Fruit fly (Drosophila melanogaster) whole organism: Measurements from ENCODE around the gene CG13676.

Experiments
- CG8478 ChIP-seq: fragments of >200 bp; optimal IDR thresholded peaks from 2 replicates; lab custom pipeline; 2018; ENCODE audit warnings: inconsistent platforms
- Dll ChIP-seq: fragments of >200 bp; optimal IDR thresholded peaks from 2 replicates; lab custom pipeline; 2017
- EcR ChIP-seq, 2 experiments: fragments of >200 bp; optimal IDR thresholded peaks; 2 replicates each; lab custom pipeline; 2017; ENCODE audit warnings: missing biosample characterization in 2 of 2, missing genetic modification characterization in 2 of 2, missing genetic modification reagents in 2 of 2
- pan ChIP-seq: fragments of >200 bp; optimal IDR thresholded peaks from 2 replicates; lab custom pipeline; 2017
- psq ChIP-seq: fragments of >200 bp; optimal IDR thresholded peaks from 2 replicates; lab custom pipeline; 2017
- usp ChIP-seq: fragments of >200 bp; optimal IDR thresholded peaks from 2 replicates; lab custom pipeline; 2017; ENCODE audit warnings: missing biosample characterization, missing genetic modification characterization, mixed read lengths

Gene CG13676

dm6 chr3L:8151727-8152199, at the start of gene CG13676:
CG13676 (minus strand) TSS chr3L:8151813.
- no peak for TF ChIP-seq pan (lab: Kevin White, UChicago)
- TF ChIP-seq usp (GFP tag; lab: Kevin White, UChicago): no peak
- TF ChIP-seq psq (lab: Kevin White, UChicago): no peak
- no peak for TF ChIP-seq Dll (lab: Kevin White, UChicago)
- TF ChIP-seq EcR (GFP tag; optimal IDR thresholded peaks at IDR 0.05; lab: Kevin White, UChicago): no peak
- TF ChIP-seq CG8478 (lab: Kevin White, UChicago): no peak

DNA sequence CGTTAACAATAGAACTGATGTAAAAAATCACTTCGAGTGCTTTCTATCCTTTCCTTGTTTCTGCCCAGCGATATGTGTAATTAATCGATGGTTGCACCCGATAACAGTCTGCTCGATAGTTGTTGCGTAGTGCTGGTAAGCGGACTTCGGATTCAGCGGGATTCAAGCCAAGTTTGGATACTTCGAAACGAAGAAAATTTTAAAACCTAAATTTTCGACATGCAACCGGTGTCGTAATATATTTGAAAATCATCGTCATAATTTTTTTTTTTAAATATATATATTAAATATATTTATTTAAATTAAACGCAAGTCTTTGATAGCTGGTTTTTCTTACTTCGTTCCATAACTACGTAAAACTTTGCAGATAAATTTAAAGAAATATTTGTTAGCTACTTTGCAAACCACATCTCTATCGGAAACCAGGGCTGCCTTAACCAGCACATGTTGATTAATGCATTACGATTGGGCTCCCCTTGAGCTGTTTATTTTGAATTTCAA, 46.2 kb upstream of the CG13676 start, which contains the start of the genes UbcE2M and Dhps:
TSS of gene UbcE2M (minus strand) at position 209 of the 501 bp plus-strand sequence.
TSS of gene Dhps (plus strand) at position 429 of the 501 bp plus-strand sequence.
- TF ChIP-seq Dll (lab: Kevin White, UChicago) (no peak), CG8478 (lab: Kevin White, UChicago) (no peak), psq (lab: Kevin White, UChicago) (no peak), usp (GFP tag; lab: Kevin White, UChicago) (no peak), EcR (GFP tag; optimal IDR thresholded peaks at IDR 0.05; lab: Kevin White, UChicago) (no peak), pan (lab: Kevin White, UChicago) (no peak)

- TF ChIP-seq CG8478 (lab: Kevin White, UChicago) (no peak), Dll (lab: Kevin White, UChicago) (no peak), EcR (GFP tag; optimal IDR thresholded peaks at IDR 0.05; lab: Kevin White, UChicago) (no peak), usp (GFP tag; lab: Kevin White, UChicago) (no peak), psq (lab: Kevin White, UChicago) (no peak), pan (lab: Kevin White, UChicago) (no peak)
Observed at dm6 chr3L:8193016-8193415, 41.4 kb upstream of the CG13676 start, which contains the start of gene CG7387. CG7387 (minus strand) TSS chr3L:8193116.

- no peak for TF ChIP-seq EcR (GFP tag; optimal IDR thresholded peaks at IDR 0.05; lab: Kevin White, UChicago)
- no peak for TF ChIP-seq psq (lab: Kevin White, UChicago)
Observed at dm6 chr3L:8191042-8191613, 39.5 kb upstream of the CG13676 start, which contains the start of gene MED24. MED24 (plus strand) TSS chr3L:8191270.

DNA sequence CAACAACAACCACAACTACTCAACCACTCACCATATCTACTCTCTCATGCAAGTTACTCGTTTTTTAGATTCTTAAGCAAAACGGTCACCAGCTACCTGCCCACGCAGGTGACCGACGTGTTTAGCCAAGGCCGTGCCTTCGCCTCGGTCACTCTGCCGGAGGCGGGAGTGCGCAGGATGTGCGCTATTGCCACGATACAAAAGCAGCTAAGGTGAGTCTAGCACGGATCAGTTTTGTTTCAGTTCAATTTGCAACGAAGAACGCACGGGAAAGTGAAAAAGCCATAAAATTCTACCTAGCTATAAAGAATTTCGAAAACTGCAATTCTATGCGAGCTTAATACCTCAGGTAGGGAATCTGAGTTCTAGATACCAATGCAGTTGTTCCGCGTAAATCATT, 37.6 kb upstream of the CG13676 start:
- no peak for TF ChIP-seq CG8478 (lab: Kevin White, UChicago)
- TF ChIP-seq Dll (lab: Kevin White, UChicago): no peak
- no peak for TF ChIP-seq pan (lab: Kevin White, UChicago)
- TF ChIP-seq EcR (GFP tag; optimal IDR thresholded peaks at IDR 0.05; lab: Kevin White, UChicago): no peak
- TF ChIP-seq psq (lab: Kevin White, UChicago): no peak
- no peak for TF ChIP-seq usp (GFP tag; lab: Kevin White, UChicago)

- TF ChIP-seq Dll (lab: Kevin White, UChicago) (no peak), CG8478 (lab: Kevin White, UChicago) (no peak), pan (lab: Kevin White, UChicago) (no peak), EcR (GFP tag; optimal IDR thresholded peaks at IDR 0.05; lab: Kevin White, UChicago) (no peak), usp (GFP tag; lab: Kevin White, UChicago) (no peak), psq (lab: Kevin White, UChicago) (no peak)
Observed at dm6 chr3L:8187397-8187811, 35.8 kb upstream of the CG13676 start.

DNA sequence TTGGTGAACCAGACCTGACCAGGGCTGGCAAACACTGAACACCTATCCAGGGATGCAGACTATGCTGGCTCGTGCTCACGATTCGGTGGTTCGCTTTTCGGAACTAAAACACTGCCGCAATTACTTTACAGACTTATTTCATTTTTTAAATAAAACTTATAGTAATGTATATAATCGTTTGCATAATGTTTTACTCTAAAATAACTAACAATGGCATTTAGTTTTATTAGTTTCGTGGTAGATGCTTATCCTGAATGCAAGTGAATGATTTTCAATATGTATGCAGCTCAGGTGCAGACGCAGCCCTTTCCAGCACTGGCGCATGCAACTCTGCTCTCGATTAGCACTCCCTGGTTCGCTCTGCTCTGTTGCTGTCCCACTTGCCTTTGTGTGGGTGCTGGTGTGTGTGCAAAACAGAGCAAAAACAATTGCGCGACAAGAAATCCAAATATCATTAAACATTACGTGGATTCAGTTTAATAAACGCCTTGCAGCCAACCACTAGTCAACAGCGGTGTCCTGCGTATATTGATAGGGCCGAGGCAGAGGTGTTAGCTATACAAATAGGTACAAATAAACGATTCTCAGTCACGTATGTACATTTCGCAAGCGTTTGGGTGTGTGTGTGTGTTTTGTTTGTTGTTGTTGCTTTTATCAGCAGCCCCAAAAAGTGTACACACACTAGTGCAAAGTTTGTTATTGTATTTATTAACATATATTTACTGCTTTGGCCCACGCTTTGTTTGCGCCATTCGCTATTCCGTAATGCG, 35.2 kb upstream of the CG13676 start, which contains the start of the genes ERR and Atg18a:
TSS of gene ERR (minus strand) at position 45 of the 770 bp plus-strand sequence.
TSS of gene Atg18a (plus strand) at position 231 of the 770 bp plus-strand sequence.
- TF ChIP-seq Dll (lab: Kevin White, UChicago) (no peak), pan (lab: Kevin White, UChicago) (no peak), psq (lab: Kevin White, UChicago) (no peak), EcR (GFP tag; optimal IDR thresholded peaks at IDR 0.05; lab: Kevin White, UChicago) (no peak), CG8478 (lab: Kevin White, UChicago) (no peak), usp (GFP tag; lab: Kevin White, UChicago) (no peak)

DNA sequence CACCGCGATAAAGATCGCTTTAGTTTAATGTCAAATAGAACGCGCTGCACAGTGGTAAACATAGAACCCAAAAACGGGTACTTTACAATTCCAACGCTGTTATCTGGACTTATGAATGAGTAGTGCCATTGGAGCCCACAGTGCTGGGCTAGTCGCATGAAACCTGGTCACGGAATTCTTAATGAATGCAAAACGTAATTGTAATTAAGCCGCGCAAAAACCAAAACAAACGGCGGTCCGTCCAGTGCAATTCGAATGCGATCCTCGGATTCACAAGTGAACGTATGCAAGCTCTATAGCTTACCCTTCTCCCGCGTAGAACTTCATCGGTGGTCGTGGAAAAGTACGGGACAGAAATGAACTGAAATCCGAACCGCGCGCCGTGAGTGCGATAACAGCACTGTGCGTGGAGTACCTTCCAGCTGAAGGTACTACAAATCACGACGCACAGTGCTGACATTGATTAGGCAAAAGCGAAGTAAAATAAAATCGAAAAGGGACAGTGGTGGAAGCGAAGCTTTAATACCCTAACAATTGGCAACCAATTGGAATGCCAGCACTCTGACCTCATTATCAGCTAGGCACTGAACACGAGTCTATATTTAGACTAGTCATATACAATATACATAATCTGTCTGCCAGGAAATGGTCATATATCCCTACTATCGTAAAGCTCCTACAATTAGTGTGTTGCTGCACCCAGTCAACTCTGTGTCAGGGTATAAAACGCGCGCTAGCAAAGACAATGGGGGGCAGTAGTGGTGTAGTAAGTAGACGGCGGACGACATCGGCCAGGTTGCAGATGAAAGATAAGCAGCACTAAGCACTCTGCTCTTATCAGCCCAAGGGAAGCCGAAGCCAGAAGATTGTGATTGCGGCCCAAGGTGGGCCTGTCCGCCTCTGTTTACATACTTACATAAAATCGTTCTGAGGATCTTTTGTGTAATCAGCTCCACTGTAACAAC, 33.9 kb upstream of the CG13676 start:
- no peak for TF ChIP-seq psq (lab: Kevin White, UChicago)

dm6 chr3L:8180464-8181137, 29.0 kb upstream of the CG13676 start, which contains the start of the genes mthl7 and Uxs:
mthl7 (minus strand) TSS chr3L:8180514.
Uxs (plus strand) TSS chr3L:8180923.
- TF ChIP-seq usp (GFP tag; lab: Kevin White, UChicago) (no peak), pan (lab: Kevin White, UChicago) (no peak), EcR (GFP tag; optimal IDR thresholded peaks at IDR 0.05; lab: Kevin White, UChicago) (no peak), Dll (lab: Kevin White, UChicago) (no peak), psq (lab: Kevin White, UChicago) (no peak), CG8478 (lab: Kevin White, UChicago) (no peak)
